Fruit fly (Drosophila melanogaster): ENCODE data around the gene CG7168.

The CG7168 gene

DNA sequence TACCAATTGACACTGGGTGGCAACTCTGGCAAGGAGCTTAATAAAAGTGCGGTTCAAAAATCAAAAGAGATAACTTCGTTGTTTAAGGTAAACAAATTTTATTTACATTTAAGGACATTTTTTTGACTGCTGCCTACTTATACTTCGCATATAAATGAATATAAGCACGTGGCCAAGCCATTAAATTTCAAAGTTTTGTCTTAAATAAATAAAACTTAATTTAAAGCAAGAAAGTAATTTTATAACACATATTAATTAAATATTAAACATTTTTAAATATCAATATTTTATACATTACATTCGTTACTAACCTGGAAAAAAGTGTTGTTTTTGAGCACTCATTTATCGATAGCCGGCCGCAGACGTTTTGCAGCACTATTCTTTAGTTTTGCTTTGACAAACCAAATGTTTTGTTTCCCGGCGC lies 37.2 kb downstream of the CG7168 start, which contains the start of the genes CG12321 and MED17 (continued):
- TF ChIP-seq kni (GFP tag; optimal IDR thresholded peaks at IDR 0.05): no peak
- no peak for TF ChIP-seq z (GFP tag; IDR thresholded peaks at IDR 0.05)
- peak; percentile 66 for TF ChIP-seq CG7987 (GFP tag; optimal IDR thresholded peaks at IDR 0.05)
- peak; percentile 88 for TF ChIP-seq CG9215 (GFP tag; IDR thresholded peaks at IDR 0.05)
- TF ChIP-seq Fer2 (tag; optimal IDR thresholded peaks at IDR 0.05): peak; percentile 71
- peak; percentile 85 for TF ChIP-seq CG10543 (GFP tag; optimal IDR thresholded peaks at IDR 0.05)
- TF ChIP-seq sqz (GFP tag; optimal IDR thresholded peaks at IDR 0.05): no peak
- peak; percentile 90 for TF ChIP-seq sisA (GFP tag; IDR thresholded peaks at IDR 0.05)
- TF ChIP-seq gce (GFP tag; IDR thresholded peaks at IDR 0.05): peak; percentile 72; the same call in 2 of the 3 replicates
- TF ChIP-seq dysf (GFP tag; IDR thresholded peaks at IDR 0.05): peak; percentile 87
- TF ChIP-seq trem (tag; optimal IDR thresholded peaks at IDR 0.05): peak; percentile 90
- peak; percentile 72 for TF ChIP-seq Ada2b (GFP tag; IDR thresholded peaks at IDR 0.05)
- peak; percentile 88 for TF ChIP-seq lmd (GFP tag; IDR thresholded peaks at IDR 0.05)
- peak; percentile 85 for TF ChIP-seq CG13123 (GFP tag; optimal IDR thresholded peaks at IDR 0.05)
- TF ChIP-seq CG16815 (GFP tag; optimal IDR thresholded peaks at IDR 0.05): peak; percentile 92
- TF ChIP-seq gsb-n (tag; optimal IDR thresholded peaks at IDR 0.05): peak; percentile 70
- peak; percentile 73 for TF ChIP-seq CG10959 (GFP tag; IDR thresholded peaks at IDR 0.05)
- peak; percentile 60 for TF ChIP-seq ara (GFP tag; IDR thresholded peaks at IDR 0.05)
- peak; percentile 74 for TF ChIP-seq HLH54F (GFP tag; optimal IDR thresholded peaks at IDR 0.05)
- TF ChIP-seq CG6683 (GFP tag; optimal IDR thresholded peaks at IDR 0.05): peak; percentile 71
- peak; percentile 96 for TF ChIP-seq CG8290 (GFP tag; optimal IDR thresholded peaks at IDR 0.05)
- peak; percentile 73 to 85 for TF ChIP-seq CG8290 (tag; optimal IDR thresholded peaks at IDR 0.05)
- peak; percentile 75 for TF ChIP-seq stwl (tag; optimal IDR thresholded peaks at IDR 0.05)
- TF ChIP-seq Sin3A (optimal IDR thresholded peaks at IDR 0.05): peak; percentile 5
- TF ChIP-seq Sry-δ (GFP tag; optimal IDR thresholded peaks at IDR 0.05): peak; percentile 34
- peak; percentile 19 for TF ChIP-seq Antp (GFP tag; optimal IDR thresholded peaks at IDR 0.05)
- TF ChIP-seq stc (GFP tag; IDR thresholded peaks at IDR 0.05): peak; percentile 65
- TF ChIP-seq Fer1 (GFP tag; optimal IDR thresholded peaks at IDR 0.05): peak; percentile 86
- TF ChIP-seq Hr39 (optimal IDR thresholded peaks at IDR 0.05): no peak
- no peak for TF ChIP-seq maf-S (GFP tag; optimal IDR thresholded peaks at IDR 0.05)
- peak; percentile 87 for TF ChIP-seq CG31441 (GFP tag; IDR thresholded peaks at IDR 0.05)
- TF ChIP-seq NC2α (GFP tag; optimal IDR thresholded peaks at IDR 0.05): no peak
- TF ChIP-seq CG7372 (GFP tag; IDR thresholded peaks at IDR 0.05): peak; percentile 87
- TF ChIP-seq scrt (GFP tag; optimal IDR thresholded peaks at IDR 0.05): peak; percentile 71
- peak; percentile 89 for TF ChIP-seq CG34422 (GFP tag; IDR thresholded peaks at IDR 0.05)
- peak; percentile 97 for TF ChIP-seq slbo (GFP tag; IDR thresholded peaks at IDR 0.05)
- peak; percentile 78 for TF ChIP-seq ttk (GFP tag; IDR thresholded peaks at IDR 0.05)
- peak; percentile 77 for TF ChIP-seq ap (GFP tag; IDR thresholded peaks at IDR 0.05)
- TF ChIP-seq CG32767 (GFP tag; IDR thresholded peaks at IDR 0.05): peak; percentile 72
- peak; percentile 69 for TF ChIP-seq CG7928 (GFP tag; optimal IDR thresholded peaks at IDR 0.05)
- TF ChIP-seq CG17829 (tag; optimal IDR thresholded peaks at IDR 0.05): peak; percentile 83
- peak; percentile 92 for TF ChIP-seq Med (GFP tag)
- peak; percentile 76 for TF ChIP-seq croc (GFP tag; conservative IDR thresholded peaks at IDR 0.05)
- TF ChIP-seq CG16863 (GFP tag; optimal IDR thresholded peaks at IDR 0.05): peak; percentile 66
- peak; percentile 61 for TF ChIP-seq Poxn (GFP tag; IDR thresholded peaks at IDR 0.05)
- no peak for TF ChIP-seq CG5180 (GFP tag; optimal IDR thresholded peaks at IDR 0.05)
- TF ChIP-seq CG4617 (GFP tag; optimal IDR thresholded peaks at IDR 0.05; ENCODE audit: borderline replicate concordance): peak; percentile 83
- TF ChIP-seq CG13287 (GFP tag; IDR thresholded peaks at IDR 0.05; ENCODE audit: partially characterized antibody): no peak
- TF ChIP-seq chn (GFP tag; optimal IDR thresholded peaks at IDR 0.05): peak; percentile 70
- no peak for TF ChIP-seq Dfd (GFP tag; optimal IDR thresholded peaks at IDR 0.05)
- TF ChIP-seq dan (GFP tag; IDR thresholded peaks at IDR 0.05): peak; percentile 49; the same call in 1 of the 2 replicates
- peak; percentile 43 for TF ChIP-seq CG3838 (GFP tag; optimal IDR thresholded peaks at IDR 0.05)
- no peak for TF ChIP-seq fd64A (GFP tag; optimal IDR thresholded peaks at IDR 0.05)

Data from whole organism, embryonic.